Worm (Caenorhabditis elegans) whole organism, late embryonic: ENCODE measurements around the gene sshk-1.
A peak's percentile ranks its signal among the peaks of the same experiment; 100 is the strongest.

Experiments used
- C08G9.2 ChIP-seq: sonication (generic microtip); optimal IDR thresholded peaks from 2 replicates; lab custom pipeline; 2016; ENCODE audit warnings: mild to moderate bottlenecking, missing genetic modification characterization, moderate library complexity, missing compliant biosample characterization
- C38D4.7 ChIP-seq: fragments of 200-800 bp; sonication (Bioruptor generic); optimal IDR thresholded peaks from 2 replicates; lab custom pipeline; 2018; ENCODE audit warnings: mild to moderate bottlenecking, missing genetic modification characterization, moderate library complexity, missing compliant biosample characterization
- F13H6.1 ChIP-seq: sonication (generic microtip); optimal IDR thresholded peaks from 2 replicates; lab custom pipeline; 2016; ENCODE audit warnings: missing genetic modification characterization, missing compliant biosample characterization
- K09A11.1 ChIP-seq: sonication (generic microtip); optimal IDR thresholded peaks from 2 replicates; lab custom pipeline; 2017; ENCODE audit warnings: antibody characterized with exemption, mild to moderate bottlenecking, missing genetic modification characterization, missing compliant biosample characterization; ENCODE audit not compliant: insufficient read depth
- ahr-1 ChIP-seq: sonication (generic microtip); optimal IDR thresholded peaks from 2 replicates; lab custom pipeline; 2016; ENCODE audit warnings: missing genetic modification characterization, missing compliant biosample characterization
- ceh-14 ChIP-seq: sonication (generic microtip); optimal IDR thresholded peaks from 2 replicates; lab custom pipeline; 2016; ENCODE audit warnings: missing genotype, missing genetic modification characterization, missing compliant biosample characterization
- ceh-19 ChIP-seq: fragments of 200-800 bp; sonication (Bioruptor generic); optimal IDR thresholded peaks from 2 replicates; lab custom pipeline; 2018; ENCODE audit warnings: mild to moderate bottlenecking, missing genetic modification characterization, missing compliant biosample characterization
- ceh-2 ChIP-seq: sonication (generic microtip); optimal IDR thresholded peaks from 2 replicates; lab custom pipeline; 2016; ENCODE audit warnings: missing genotype, missing genetic modification characterization, missing compliant biosample characterization
- ceh-22 ChIP-seq: sonication (generic microtip); optimal IDR thresholded peaks from 2 replicates; lab custom pipeline; 2017; ENCODE audit warnings: missing biosample characterization, missing genetic modification characterization
- ceh-24 ChIP-seq: sonication (generic microtip); optimal IDR thresholded peaks from 2 replicates; lab custom pipeline; 2016; ENCODE audit warnings: mild to moderate bottlenecking, missing genetic modification characterization, missing compliant biosample characterization
- ceh-30 ChIP-seq: fragments of 150-350 bp; optimal IDR thresholded peaks from 2 replicates; lab custom pipeline; 2014; ENCODE audit warnings: missing biosample characterization, missing genetic modification characterization
- ceh-31 ChIP-seq: sonication (generic microtip); optimal IDR thresholded peaks from 2 replicates; lab custom pipeline; 2016; ENCODE audit warnings: missing genetic modification characterization, missing compliant biosample characterization
- ceh-34 ChIP-seq: sonication (generic microtip); optimal IDR thresholded peaks from 2 replicates; lab custom pipeline; 2016; ENCODE audit warnings: mild to moderate bottlenecking, missing genetic modification characterization, missing compliant biosample characterization
- ceh-48 ChIP-seq: sonication (generic microtip); optimal IDR thresholded peaks from 2 replicates; lab custom pipeline; 2016; ENCODE audit warnings: missing genetic modification characterization, inconsistent platforms, missing compliant biosample characterization
- ceh-6 ChIP-seq: fragments of 200-800 bp; sonication (Bioruptor generic); optimal IDR thresholded peaks from 2 replicates; lab custom pipeline; 2018; ENCODE audit warnings: mild to moderate bottlenecking, missing genetic modification characterization, missing compliant biosample characterization
- elt-2 ChIP-seq: sonication (generic microtip); optimal IDR thresholded peaks from 2 replicates; lab custom pipeline; 2016; ENCODE audit warnings: missing genetic modification reagents, missing genetic modification characterization, missing compliant biosample characterization
- ets-4 ChIP-seq: sonication (generic microtip); optimal IDR thresholded peaks from 2 replicates; lab custom pipeline; 2016; ENCODE audit warnings: missing genetic modification characterization, missing compliant biosample characterization
- eyg-1 ChIP-seq: sonication (generic microtip); optimal IDR thresholded peaks from 2 replicates; lab custom pipeline; 2016; ENCODE audit warnings: missing genotype, missing genetic modification characterization, missing compliant biosample characterization
- fax-1 ChIP-seq: sonication (generic microtip); optimal IDR thresholded peaks from 2 replicates; lab custom pipeline; 2016; ENCODE audit warnings: missing genotype, missing genetic modification characterization, missing compliant biosample characterization
- fkh-10 ChIP-seq: fragments of 150-350 bp; optimal IDR thresholded peaks from 2 replicates; lab custom pipeline; 2014; ENCODE audit warnings: missing biosample characterization, missing genetic modification reagents, missing genetic modification characterization
- fkh-6 ChIP-seq: sonication (generic microtip); optimal IDR thresholded peaks from 2 replicates; lab custom pipeline; 2016; ENCODE audit warnings: missing genetic modification characterization, missing compliant biosample characterization
- hlh-15 ChIP-seq: sonication (generic microtip); optimal IDR thresholded peaks from 2 replicates; lab custom pipeline; 2016; ENCODE audit warnings: missing genetic modification characterization, missing compliant biosample characterization
- hlh-8 ChIP-seq: sonication (generic microtip); optimal IDR thresholded peaks from 2 replicates; lab custom pipeline; 2016; ENCODE audit warnings: missing genotype, missing genetic modification characterization, missing compliant biosample characterization
- mec-3 ChIP-seq: sonication (generic microtip); optimal IDR thresholded peaks from 2 replicates; lab custom pipeline; 2016; ENCODE audit warnings: borderline replicate concordance, missing genetic modification characterization, missing compliant biosample characterization
- npax-4 ChIP-seq: sonication (generic microtip); optimal IDR thresholded peaks from 2 replicates; lab custom pipeline; 2016; ENCODE audit warnings: missing genetic modification characterization, missing compliant biosample characterization
- odd-2 ChIP-seq: sonication (generic microtip); optimal IDR thresholded peaks from 2 replicates; lab custom pipeline; 2017; ENCODE audit warnings: antibody characterized with exemption, mild to moderate bottlenecking, missing genetic modification characterization, missing compliant biosample characterization
- pha-2 ChIP-seq: sonication (generic microtip); optimal IDR thresholded peaks from 2 replicates; lab custom pipeline; 2017; ENCODE audit warnings: mild to moderate bottlenecking, missing genetic modification characterization, missing compliant biosample characterization
- pha-4 ChIP-seq: fragments of 150-350 bp; optimal IDR thresholded peaks from 2 replicates; lab custom pipeline; 2018; ENCODE audit warnings: missing biosample characterization, missing genetic modification reagents, missing genetic modification characterization
- rnt-1 ChIP-seq: sonication (generic microtip); optimal IDR thresholded peaks from 2 replicates; lab custom pipeline; 2016; ENCODE audit warnings: missing genetic modification characterization, missing compliant biosample characterization
- sdc-2 ChIP-seq: sonication (generic microtip); optimal IDR thresholded peaks from 2 replicates; lab custom pipeline; 2016; ENCODE audit warnings: missing genotype, missing genetic modification characterization, missing compliant biosample characterization
- sox-2 ChIP-seq: fragments of 200-800 bp; sonication (Bioruptor generic); IDR thresholded peaks from 2 replicates; pipeline ENCODE4 v1.3.6; 2022; ENCODE audit warnings: missing genetic modification reagents, missing genetic modification characterization, missing compliant biosample characterization
- sox-4 ChIP-seq: sonication (generic microtip); optimal IDR thresholded peaks from 2 replicates; lab custom pipeline; 2017; ENCODE audit warnings: mild to moderate bottlenecking, missing genetic modification characterization, inconsistent platforms, missing compliant biosample characterization
- tbx-2 ChIP-seq: sonication (generic microtip); optimal IDR thresholded peaks from 2 replicates; lab custom pipeline; 2016; ENCODE audit warnings: missing genetic modification characterization, missing compliant biosample characterization
- tbx-7 ChIP-seq: sonication (generic microtip); optimal IDR thresholded peaks from 2 replicates; lab custom pipeline; 2016; ENCODE audit warnings: missing genotype, missing genetic modification characterization, missing compliant biosample characterization
- ttx-3 ChIP-seq: sonication (generic microtip); optimal IDR thresholded peaks from 2 replicates; lab custom pipeline; 2016; ENCODE audit warnings: missing genetic modification reagents, missing genetic modification characterization, missing compliant biosample characterization
- unc-3 ChIP-seq, 2 experiments: fragments of 200-800 bp in 1 of 2; sonication (Bioruptor generic) in 1 of 2; sonication (generic microtip) in 1 of 2; conservative IDR thresholded peaks in 1 of 2; optimal IDR thresholded peaks in 1 of 2; 2 replicates each; pipeline versions ENCODE4 v1.3.6 to Lab custom; 2016 to 2022; ENCODE audit warnings: missing compliant biosample characterization in 2 of 2, missing genetic modification characterization in 2 of 2, missing genetic modification reagents in 1 of 2
- unc-42 ChIP-seq: sonication (generic microtip); optimal IDR thresholded peaks from 2 replicates; lab custom pipeline; 2016; ENCODE audit warnings: missing genotype, missing genetic modification characterization, missing compliant biosample characterization
- unc-86 ChIP-seq: sonication (generic microtip); optimal IDR thresholded peaks from 2 replicates; lab custom pipeline; 2016; ENCODE audit warnings: missing genetic modification characterization, missing compliant biosample characterization
- zip-5 ChIP-seq: sonication (generic microtip); optimal IDR thresholded peaks from 2 replicates; lab custom pipeline; 2016; ENCODE audit warnings: missing genetic modification characterization, missing compliant biosample characterization

Gene sshk-1

ce11 chrV:20829511-20829910, 13.6 kb downstream of the sshk-1 start, which contains the start of gene num-1:
Gene num-1, plus strand, starts transcription at chrV:20829811.
- no peak for TF ChIP-seq sox-2 (GFP tag; lab: Robert Waterston, UW)
- TF ChIP-seq elt-2 (tag; lab: Kevin White, UChicago): no peak
- TF ChIP-seq npax-4 (tag; lab: Kevin White, UChicago): no peak
- no peak for TF ChIP-seq K09A11.1 (tag; lab: Kevin White, UChicago)
- no peak for TF ChIP-seq sdc-2 (tag; lab: Kevin White, UChicago)
- TF ChIP-seq fax-1 (tag; lab: Kevin White, UChicago): no peak
- no peak for TF ChIP-seq pha-4 (tag; lab: Kevin White, UChicago)
- TF ChIP-seq C38D4.7 (GFP tag; lab: Kevin White, UChicago): no peak
- no peak for TF ChIP-seq rnt-1 (tag; lab: Kevin White, UChicago)
- TF ChIP-seq fkh-10: no peak
- no peak for TF ChIP-seq ceh-2
- TF ChIP-seq hlh-15 (tag; lab: Kevin White, UChicago): no peak
- TF ChIP-seq ceh-6: no peak
- TF ChIP-seq eyg-1 (tag; lab: Kevin White, UChicago): no peak
- TF ChIP-seq C08G9.2 (tag; lab: Kevin White, UChicago): no peak
- no peak for TF ChIP-seq sox-4 (tag; lab: Kevin White, UChicago)
- no peak for TF ChIP-seq odd-2 (tag; lab: Kevin White, UChicago)
- no peak for TF ChIP-seq zip-5 (tag; lab: Kevin White, UChicago)
- no peak for TF ChIP-seq ahr-1 (tag; lab: Kevin White, UChicago)
- TF ChIP-seq tbx-2 (tag; lab: Kevin White, UChicago): no peak

ce11 chrV:20830409-20830808, 14.5 kb downstream of the sshk-1 start:
- TF ChIP-seq F13H6.1: no peak

- no peak for TF ChIP-seq ceh-19 (GFP tag; lab: Kevin White, UChicago)
- peak; percentile 18 for TF ChIP-seq elt-2 (tag; lab: Kevin White, UChicago)
- no peak for TF ChIP-seq ceh-6
- no peak for TF ChIP-seq ceh-24 (tag; lab: Kevin White, UChicago)
Observed at ce11 chrV:20831867-20832266, 15.9 kb downstream of the sshk-1 start.

- TF ChIP-seq unc-3 (GFP tag; conservative IDR thresholded peaks at IDR 0.05; lab: Robert Waterston, UW): no peak
- peak; percentile 10 for TF ChIP-seq unc-3 (tag; optimal IDR thresholded peaks at IDR 0.05; lab: Kevin White, UChicago)
- TF ChIP-seq fkh-6 (tag; lab: Kevin White, UChicago): peak; percentile 15
- TF ChIP-seq C08G9.2 (tag; lab: Kevin White, UChicago): peak; percentile 11
- TF ChIP-seq ceh-14 (tag; lab: Kevin White, UChicago): peak; percentile 55
- TF ChIP-seq eyg-1 (tag; lab: Kevin White, UChicago): no peak
- TF ChIP-seq sox-2 (GFP tag; lab: Robert Waterston, UW): no peak
- TF ChIP-seq ahr-1 (tag; lab: Kevin White, UChicago): peak; percentile 69
- TF ChIP-seq ceh-48 (tag; lab: Kevin White, UChicago): peak; percentile 64
- peak; percentile 55 for TF ChIP-seq unc-86 (tag; lab: Kevin White, UChicago)
- peak; percentile 1 for TF ChIP-seq ceh-34 (tag; lab: Kevin White, UChicago)
- TF ChIP-seq tbx-7 (tag; lab: Kevin White, UChicago): peak; percentile 23
- TF ChIP-seq ets-4: peak; percentile 43
- TF ChIP-seq mec-3 (tag; lab: Kevin White, UChicago): no peak
- TF ChIP-seq zip-5 (tag; lab: Kevin White, UChicago): peak; percentile 87
- peak; percentile 61 for TF ChIP-seq ttx-3
- no peak for TF ChIP-seq ceh-22
- peak; percentile 72 for TF ChIP-seq ceh-31 (tag; lab: Kevin White, UChicago)
- peak; percentile 65 for TF ChIP-seq elt-2 (tag; lab: Kevin White, UChicago)
- peak; percentile 78 for TF ChIP-seq unc-42
- TF ChIP-seq sox-4 (tag; lab: Kevin White, UChicago): peak; percentile 12
- TF ChIP-seq hlh-8 (tag; lab: Kevin White, UChicago): peak; percentile 58
- TF ChIP-seq fax-1 (tag; lab: Kevin White, UChicago): peak; percentile 6
- peak; percentile 72 for TF ChIP-seq tbx-2 (tag; lab: Kevin White, UChicago)
- peak; percentile 75 for TF ChIP-seq pha-2 (tag; lab: Kevin White, UChicago)
- TF ChIP-seq ceh-30 (tag; lab: Kevin White, UChicago): no peak
Observed at ce11 chrV:20832554-20832963, 16.6 kb downstream of the sshk-1 start.
